1 fruit fly cellular context compared by ENCODE assay signal in the genomic region with DNA sequence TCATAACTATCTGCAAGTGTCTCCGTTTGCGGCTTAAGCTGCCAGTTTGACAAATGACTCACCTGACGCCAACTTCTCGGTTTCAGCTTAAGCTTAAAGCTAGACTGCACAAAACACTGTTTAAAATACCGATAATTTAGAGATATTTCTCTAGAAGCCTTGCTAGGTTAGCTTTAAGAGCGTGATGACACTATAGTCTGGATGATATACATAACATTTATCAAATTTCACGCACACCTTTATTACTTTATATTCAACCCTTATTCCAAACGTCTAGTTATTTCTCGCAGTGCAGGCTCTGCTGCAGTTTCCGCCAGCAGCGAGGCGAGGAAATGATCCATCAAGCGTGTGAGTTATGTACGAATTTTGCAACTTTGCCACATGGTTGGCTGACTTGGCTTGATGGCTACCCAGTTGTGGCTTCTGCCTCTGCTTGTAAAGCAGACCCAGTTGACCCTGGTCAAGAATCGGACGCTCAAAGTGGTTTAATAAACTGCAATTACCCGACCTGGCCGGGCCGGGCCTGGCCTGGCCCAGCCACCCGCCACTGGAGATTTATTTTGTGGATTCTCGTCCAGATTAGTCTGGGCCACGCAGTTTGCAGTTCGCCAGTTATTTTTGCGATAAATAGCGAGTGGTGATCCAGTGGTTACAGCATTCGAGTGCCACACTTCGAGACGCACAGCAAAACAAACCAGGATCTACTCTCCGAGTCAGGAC.
TF ChIP-seq lines count a peak whose summit lies in the region.

A gene (plus strand): TSS at position 436 of the 720 bp plus-strand sequence.

TF ChIP-seq in whole organism, prepupa, 60 proteins besides CTCF, POLR2A, EP300 and RAD21 (continued from another document):
- no peak for TF ChIP-seq Sox102F (GFP tag; optimal IDR thresholded peaks at IDR 0.05; lab: Kevin White, UChicago)
- no peak for TF ChIP-seq Eip75B (GFP tag; optimal IDR thresholded peaks at IDR 0.05; lab: Kevin White, UChicago)
- peak; percentile 84 for TF ChIP-seq Eip78C (GFP tag; lab: Kevin White, UChicago)
- peak; percentile 17 for TF ChIP-seq fd59A (GFP tag; optimal IDR thresholded peaks at IDR 0.05; lab: Kevin White, UChicago)
- no peak for TF ChIP-seq CG9139 (GFP tag; optimal IDR thresholded peaks at IDR 0.05; lab: Kevin White, UChicago)
- TF ChIP-seq ss (GFP tag; optimal IDR thresholded peaks at IDR 0.05; lab: Kevin White, UChicago): peak in 1 of 2 experiments; percentile 64
- no peak for TF ChIP-seq CG31627 (GFP tag; optimal IDR thresholded peaks at IDR 0.05; lab: Kevin White, UChicago)
- peak; percentile 64 for TF ChIP-seq CG6163 (GFP tag; IDR thresholded peaks at IDR 0.05; lab: Robert Waterston, UW)
- no peak for TF ChIP-seq salr (GFP tag; optimal IDR thresholded peaks at IDR 0.05; lab: Kevin White, UChicago)
- TF ChIP-seq svp (GFP tag; lab: Kevin White, UChicago): no peak
- TF ChIP-seq CG3032 (tag; optimal IDR thresholded peaks at IDR 0.05; lab: Kevin White, UChicago): no peak
- TF ChIP-seq Eip93F (GFP tag; optimal IDR thresholded peaks at IDR 0.05; lab: Kevin White, UChicago): no peak
- TF ChIP-seq dsx (GFP tag; optimal IDR thresholded peaks at IDR 0.05; lab: Kevin White, UChicago; ENCODE audit: poor library complexity, severe bottlenecking): peak; percentile 12
- no peak for TF ChIP-seq cyc (GFP tag; optimal IDR thresholded peaks at IDR 0.05; lab: Kevin White, UChicago)
- peak; percentile 24 for TF ChIP-seq achi (GFP tag; optimal IDR thresholded peaks at IDR 0.05; lab: Kevin White, UChicago)
- no peak for TF ChIP-seq lz (GFP tag; optimal IDR thresholded peaks at IDR 0.05; lab: Kevin White, UChicago)
- TF ChIP-seq Ets96B (tag; optimal IDR thresholded peaks at IDR 0.05; lab: Kevin White, UChicago): peak; percentile 34
- TF ChIP-seq spab (GFP tag; optimal IDR thresholded peaks at IDR 0.05; lab: Kevin White, UChicago): no peak
- no peak for TF ChIP-seq CG16779 (tag; optimal IDR thresholded peaks at IDR 0.05; lab: Kevin White, UChicago)
- TF ChIP-seq CG10669 (GFP tag; optimal IDR thresholded peaks at IDR 0.05; lab: Kevin White, UChicago): peak; percentile 45
- TF ChIP-seq Hr38 (GFP tag; optimal IDR thresholded peaks at IDR 0.05; lab: Kevin White, UChicago): no peak
- TF ChIP-seq CG11902 (GFP tag; optimal IDR thresholded peaks at IDR 0.05; lab: Kevin White, UChicago): no peak
- TF ChIP-seq Sox15 (GFP tag; optimal IDR thresholded peaks at IDR 0.05; lab: Kevin White, UChicago): no peak
- peak; percentile 13 for TF ChIP-seq CG10631 (GFP tag; optimal IDR thresholded peaks at IDR 0.05; lab: Kevin White, UChicago)
- TF ChIP-seq Smox (GFP tag; optimal IDR thresholded peaks at IDR 0.05; lab: Kevin White, UChicago): no peak
- TF ChIP-seq CG3919 (GFP tag; optimal IDR thresholded peaks at IDR 0.05; lab: Kevin White, UChicago): peak; percentile 45
- no peak for TF ChIP-seq Lpt (GFP tag; optimal IDR thresholded peaks at IDR 0.05; lab: Kevin White, UChicago)
- TF ChIP-seq CG4318 (GFP tag; optimal IDR thresholded peaks at IDR 0.05; lab: Kevin White, UChicago): no peak
- TF ChIP-seq CG8632 (GFP tag; optimal IDR thresholded peaks at IDR 0.05; lab: Kevin White, UChicago): peak; percentile 29
- peak; percentile 45 for TF ChIP-seq net (GFP tag; optimal IDR thresholded peaks at IDR 0.05; lab: Kevin White, UChicago)
- TF ChIP-seq CG15336 (GFP tag; IDR thresholded peaks at IDR 0.05; lab: Robert Waterston, UW): peak; percentile 54
- TF ChIP-seq fd85E (GFP tag; optimal IDR thresholded peaks at IDR 0.05; lab: Kevin White, UChicago): no peak
- TF ChIP-seq Blimp-1 (GFP tag; optimal IDR thresholded peaks at IDR 0.05; lab: Kevin White, UChicago): no peak
- no peak for TF ChIP-seq topi (GFP tag; optimal IDR thresholded peaks at IDR 0.05; lab: Kevin White, UChicago)
